Fruit fly (Drosophila melanogaster) whole organism, prepupa: Measurements from ENCODE around the gene CG13392.

Source experiments
- Blimp-1 ChIP-seq: fragments of 200-800 bp; sonication (Bioruptor generic); optimal IDR thresholded peaks from 3 replicates; lab custom pipeline; 2017; ENCODE audit warnings: missing biosample characterization, missing genetic modification characterization, mild to moderate bottlenecking, moderate library complexity, missing genetic modification reagents
- CG10631 ChIP-seq: fragments of 200-800 bp; sonication (Bioruptor generic); optimal IDR thresholded peaks from 2 replicates; lab custom pipeline; 2016; ENCODE audit warnings: missing biosample characterization, missing genetic modification characterization
- CG11294 ChIP-seq: fragments of 200-800 bp; sonication (Bioruptor generic); IDR thresholded peaks from 2 replicates; pipeline ENCODE4 v1.3.6; 2022; ENCODE audit warnings: missing biosample characterization, missing genetic modification characterization
- CG11902 ChIP-seq: fragments of 200-800 bp; sonication (Bioruptor generic); optimal IDR thresholded peaks from 3 replicates; lab custom pipeline; 2016; ENCODE audit warnings: missing biosample characterization, missing genetic modification characterization
- CG15336 ChIP-seq: fragments of 200-800 bp; sonication (Bioruptor generic); IDR thresholded peaks from 2 replicates; pipeline ENCODE4 v1.3.6; 2022; ENCODE audit warnings: missing biosample characterization, missing genetic modification characterization
- CG1621 ChIP-seq: fragments of 200-800 bp; sonication (Bioruptor generic); optimal IDR thresholded peaks from 3 replicates; lab custom pipeline; 2018; ENCODE audit warnings: missing biosample characterization, mild to moderate bottlenecking, missing genetic modification characterization
- CG16779 ChIP-seq: fragments of 200-800 bp; sonication (Bioruptor generic); optimal IDR thresholded peaks from 3 replicates; lab custom pipeline; 2017; ENCODE audit warnings: missing biosample characterization, mild to moderate bottlenecking, missing genetic modification characterization
- CG3032 ChIP-seq: fragments of 200-800 bp; optimal IDR thresholded peaks from 2 replicates; lab custom pipeline; 2019; ENCODE audit warnings: missing biosample characterization, mild to moderate bottlenecking, missing genetic modification characterization, moderate library complexity
- CG32006 ChIP-seq: fragments of 200-800 bp; sonication (Bioruptor generic); optimal IDR thresholded peaks from 3 replicates; lab custom pipeline; 2017; ENCODE audit warnings: missing biosample characterization, mild to moderate bottlenecking, missing genetic modification characterization
- CG34406 ChIP-seq: fragments of 200-800 bp; sonication (Bioruptor generic); optimal IDR thresholded peaks from 3 replicates; lab custom pipeline; 2016; ENCODE audit warnings: missing biosample characterization, missing genetic modification characterization
- CG3919 ChIP-seq: fragments of 200-800 bp; sonication (Bioruptor generic); optimal IDR thresholded peaks from 3 replicates; lab custom pipeline; 2016; ENCODE audit warnings: missing biosample characterization, missing genetic modification characterization
- CG4318 ChIP-seq: fragments of 200-800 bp; sonication (Bioruptor generic); optimal IDR thresholded peaks from 3 replicates; lab custom pipeline; 2017; ENCODE audit warnings: missing biosample characterization, mild to moderate bottlenecking, missing genetic modification characterization
- CG6163 ChIP-seq: fragments of 200-800 bp; sonication (Bioruptor generic); IDR thresholded peaks from 3 replicates; pipeline ENCODE4 v1.3.6; 2022; ENCODE audit warnings: missing biosample characterization, missing genetic modification characterization
- CG6276 ChIP-seq: fragments of 200-800 bp; sonication (Bioruptor generic); optimal IDR thresholded peaks from 2 replicates; lab custom pipeline; 2017; ENCODE audit warnings: missing biosample characterization, mild to moderate bottlenecking, missing genetic modification characterization
- CG6792 ChIP-seq: fragments of 200-800 bp; sonication (Bioruptor generic); optimal IDR thresholded peaks from 3 replicates; lab custom pipeline; 2016; ENCODE audit warnings: missing biosample characterization, missing genetic modification characterization
- CG6808 ChIP-seq: fragments of 200-800 bp; sonication (Bioruptor generic); optimal IDR thresholded peaks from 3 replicates; lab custom pipeline; 2017; ENCODE audit warnings: missing biosample characterization, missing genetic modification characterization, mild to moderate bottlenecking, moderate library complexity, missing genetic modification reagents
- CG6854 ChIP-seq: fragments of 200-800 bp; sonication (Bioruptor generic); optimal IDR thresholded peaks from 2 replicates; lab custom pipeline; 2017; ENCODE audit warnings: missing biosample characterization, mild to moderate bottlenecking, missing genetic modification characterization
- CG8632 ChIP-seq: fragments of 200-800 bp; sonication (Bioruptor generic); optimal IDR thresholded peaks from 3 replicates; lab custom pipeline; 2016; ENCODE audit warnings: missing biosample characterization, missing genetic modification characterization
- CG9139 ChIP-seq: fragments of 200-800 bp; sonication (Bioruptor generic); optimal IDR thresholded peaks from 3 replicates; lab custom pipeline; 2017; ENCODE audit warnings: missing biosample characterization, mild to moderate bottlenecking, missing genetic modification characterization
- Eip75B ChIP-seq: fragments of 200-800 bp; sonication (Bioruptor generic); optimal IDR thresholded peaks from 3 replicates; lab custom pipeline; 2016; ENCODE audit warnings: missing biosample characterization, missing genetic modification characterization
- Eip78C ChIP-seq: fragments of 200-800 bp; sonication (Bioruptor generic); peaks from one replicate; lab custom pipeline; 2016; ENCODE audit warnings: missing biosample characterization, missing genetic modification characterization
- Eip93F ChIP-seq: fragments of 200-800 bp; sonication (Bioruptor generic); optimal IDR thresholded peaks from 2 replicates; lab custom pipeline; 2016; ENCODE audit warnings: missing biosample characterization, mild to moderate bottlenecking, missing genetic modification characterization
- Ets21C ChIP-seq: fragments of 200-800 bp; sonication (Bioruptor generic); optimal IDR thresholded peaks from 3 replicates; lab custom pipeline; 2016; ENCODE audit warnings: missing biosample characterization, missing genetic modification characterization
- Gug ChIP-seq: fragments of 200-800 bp; sonication (Bioruptor generic); IDR thresholded peaks from 2 replicates; pipeline ENCODE4 v1.3.6; 2022; ENCODE audit warnings: missing biosample characterization, missing genetic modification characterization
- Hr38 ChIP-seq: sonication (Bioruptor generic); optimal IDR thresholded peaks from 2 replicates; lab custom pipeline; 2016; ENCODE audit warnings: missing biosample characterization, missing genetic modification characterization
- Hr39 ChIP-seq: fragments of 200-800 bp; sonication (Bioruptor generic); optimal IDR thresholded peaks from 2 replicates; lab custom pipeline; 2016; ENCODE audit warnings: missing biosample characterization, missing genetic modification characterization
- Hr4 ChIP-seq: fragments of 200-800 bp; sonication (Bioruptor generic); optimal IDR thresholded peaks from 3 replicates; lab custom pipeline; 2016; ENCODE audit warnings: missing biosample characterization, missing genetic modification characterization
- Lpt ChIP-seq: fragments of 200-800 bp; sonication (Bioruptor generic); optimal IDR thresholded peaks from 3 replicates; lab custom pipeline; 2016; ENCODE audit warnings: missing biosample characterization, missing genetic modification characterization
- Met ChIP-seq: fragments of 200-800 bp; sonication (Bioruptor generic); optimal IDR thresholded peaks from 3 replicates; lab custom pipeline; 2016; ENCODE audit warnings: missing biosample characterization, missing genetic modification characterization
- Smox ChIP-seq: fragments of 200-800 bp; sonication (Bioruptor generic); optimal IDR thresholded peaks from 3 replicates; lab custom pipeline; 2016; ENCODE audit warnings: missing biosample characterization, missing genetic modification characterization
- Sox102F ChIP-seq: fragments of 200-800 bp; sonication (Bioruptor generic); optimal IDR thresholded peaks from 2 replicates; lab custom pipeline; 2016; ENCODE audit warnings: missing biosample characterization, mild to moderate bottlenecking, missing genetic modification characterization
- Sox14 ChIP-seq: fragments of 200-800 bp; sonication (Bioruptor generic); optimal IDR thresholded peaks from 3 replicates; lab custom pipeline; 2016; ENCODE audit warnings: missing biosample characterization, missing genetic modification characterization
- achi ChIP-seq: fragments of 200-800 bp; sonication (Bioruptor generic); optimal IDR thresholded peaks from 3 replicates; lab custom pipeline; 2016; ENCODE audit warnings: missing biosample characterization, missing genetic modification characterization
- acj6 ChIP-seq: fragments of 200-800 bp; sonication (Bioruptor generic); optimal IDR thresholded peaks from 3 replicates; lab custom pipeline; 2016; ENCODE audit warnings: missing biosample characterization, missing genetic modification characterization
- cyc ChIP-seq: fragments of 200-800 bp; sonication (Bioruptor generic); optimal IDR thresholded peaks from 3 replicates; lab custom pipeline; 2016; ENCODE audit warnings: missing biosample characterization, missing genetic modification characterization
- dac ChIP-seq: fragments of 200-800 bp; sonication (Bioruptor generic); optimal IDR thresholded peaks from 2 replicates; lab custom pipeline; 2017; ENCODE audit warnings: missing biosample characterization, mild to moderate bottlenecking, missing genetic modification characterization
- dsx ChIP-seq: fragments of 200-800 bp; optimal IDR thresholded peaks from 3 replicates; lab custom pipeline; 2019; ENCODE audit warnings: missing biosample characterization, mild to moderate bottlenecking, missing genetic modification characterization, moderate library complexity; ENCODE audit not compliant: poor library complexity, severe bottlenecking
- eg ChIP-seq: fragments of 200-800 bp; sonication (Bioruptor generic); IDR thresholded peaks from 3 replicates; pipeline ENCODE4 v1.3.6; 2022; ENCODE audit warnings: missing biosample characterization, missing genetic modification characterization
- esn ChIP-seq: fragments of 200-800 bp; sonication (Bioruptor generic); optimal IDR thresholded peaks from 2 replicates; lab custom pipeline; 2016; ENCODE audit warnings: missing biosample characterization, mild to moderate bottlenecking, missing genetic modification characterization, moderate library complexity
- fd59A ChIP-seq: fragments of 200-800 bp; sonication (Bioruptor generic); optimal IDR thresholded peaks from 2 replicates; lab custom pipeline; 2017; ENCODE audit warnings: missing biosample characterization, mild to moderate bottlenecking, missing genetic modification characterization, missing genetic modification reagents
- fkh ChIP-seq: fragments of 200-800 bp; sonication (Bioruptor generic); optimal IDR thresholded peaks from 3 replicates; lab custom pipeline; 2017; ENCODE audit warnings: missing biosample characterization, mild to moderate bottlenecking, missing genetic modification characterization, moderate library complexity
- lz ChIP-seq: fragments of 200-800 bp; sonication (Bioruptor generic); optimal IDR thresholded peaks from 3 replicates; lab custom pipeline; 2016; ENCODE audit warnings: missing biosample characterization, missing genetic modification characterization
- net ChIP-seq: fragments of 200-800 bp; sonication (Bioruptor generic); optimal IDR thresholded peaks from 3 replicates; lab custom pipeline; 2016; ENCODE audit warnings: missing biosample characterization, missing genetic modification characterization
- pdm3 ChIP-seq: fragments of 200-800 bp; sonication (Bioruptor generic); optimal IDR thresholded peaks from 3 replicates; lab custom pipeline; 2016; ENCODE audit warnings: missing biosample characterization, missing genetic modification characterization
- salr ChIP-seq, 2 experiments: fragments of 200-800 bp; sonication (Bioruptor generic); optimal IDR thresholded peaks; 3 replicates each; lab custom pipeline; 2016 to 2018; ENCODE audit warnings: missing biosample characterization in 2 of 2, missing genetic modification characterization in 2 of 2, mild to moderate bottlenecking in 1 of 2
- spab ChIP-seq: fragments of 200-800 bp; sonication (Bioruptor generic); optimal IDR thresholded peaks from 2 replicates; lab custom pipeline; 2017; ENCODE audit warnings: missing biosample characterization, mild to moderate bottlenecking, missing genetic modification characterization, missing genetic modification reagents
- svp ChIP-seq: fragments of 200-800 bp; sonication (Bioruptor generic); peaks from one replicate; lab custom pipeline; 2016; ENCODE audit warnings: missing biosample characterization, missing genetic modification characterization
- topi ChIP-seq: fragments of 200-800 bp; sonication (Bioruptor generic); optimal IDR thresholded peaks from 3 replicates; lab custom pipeline; 2016; ENCODE audit warnings: missing biosample characterization, missing genetic modification characterization

Gene CG13392

DNA sequence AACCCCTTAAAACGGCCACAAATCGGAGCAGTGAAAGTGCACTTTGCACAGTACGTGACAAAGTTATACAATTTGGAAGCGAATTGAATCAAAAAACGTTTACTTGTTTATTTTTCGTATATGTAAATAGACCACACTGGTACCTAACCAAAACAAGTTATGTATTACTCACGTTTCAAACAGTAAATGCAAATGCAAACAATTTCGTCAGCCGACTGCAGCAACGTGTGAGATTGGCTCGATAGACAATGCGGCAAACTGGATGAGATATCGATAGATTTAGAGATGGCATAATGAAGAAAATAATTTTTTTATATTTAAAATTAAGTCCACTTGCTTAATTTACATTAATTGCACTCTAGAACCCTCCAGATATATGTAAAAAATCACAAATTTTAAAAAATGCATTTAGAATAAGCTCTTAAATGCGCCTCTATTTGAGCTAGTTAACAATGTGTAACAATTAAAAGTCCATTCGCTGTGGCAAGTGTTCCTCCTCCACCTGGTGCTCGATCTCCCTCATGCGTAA is 1.0 kb downstream of the CG13392 start, which contains the start of gene AlaRS (continued):
- peak; percentile 52 for TF ChIP-seq Met (GFP tag; lab: Kevin White, UChicago)
- peak; percentile 38 for TF ChIP-seq Eip75B (GFP tag; lab: Kevin White, UChicago)
- TF ChIP-seq spab (GFP tag; lab: Kevin White, UChicago), result no peak
- peak; percentile 42 for TF ChIP-seq pdm3
- no peak for TF ChIP-seq Lpt (GFP tag; lab: Kevin White, UChicago)
- peak; percentile 32 for TF ChIP-seq net
- TF ChIP-seq topi (GFP tag; lab: Kevin White, UChicago), result peak; percentile 44
- peak; percentile 48 for TF ChIP-seq Hr4 (GFP tag; lab: Kevin White, UChicago)
- peak; percentile 29 for TF ChIP-seq cyc (GFP tag; lab: Kevin White, UChicago)

dm6 chr2L:8376717-8377116 is 5.9 kb downstream of the CG13392 start, which contains the start of the genes CG13390 and CG17294:
TSS of gene CG13390 (minus strand) at chr2L:8376797.
TSS of gene CG17294 (plus strand) at chr2L:8377035.
- peak; percentile 98 for TF ChIP-seq CG4318
- TF ChIP-seq CG9139 (GFP tag; lab: Kevin White, UChicago), result peak; percentile 99
- TF ChIP-seq salr (GFP tag; optimal IDR thresholded peaks at IDR 0.05; lab: Kevin White, UChicago), result peak; percentile 97 to 99
- TF ChIP-seq esn (GFP tag; lab: Kevin White, UChicago), result peak; percentile 99
- peak; percentile 97 for TF ChIP-seq dac (GFP tag; lab: Kevin White, UChicago)
- peak; percentile 100 for TF ChIP-seq CG15336 (GFP tag; lab: Robert Waterston, UW)
- TF ChIP-seq Sox14 (GFP tag; lab: Kevin White, UChicago), result peak; percentile 98
- TF ChIP-seq CG6276 (GFP tag; lab: Kevin White, UChicago), result peak; percentile 99
- TF ChIP-seq CG6808 (GFP tag; lab: Kevin White, UChicago), result peak; percentile 99
- TF ChIP-seq Lpt (GFP tag; lab: Kevin White, UChicago), result peak; percentile 99
- TF ChIP-seq achi (GFP tag; lab: Kevin White, UChicago), result peak; percentile 99
- TF ChIP-seq CG6854 (GFP tag; lab: Kevin White, UChicago), result peak; percentile 99
- TF ChIP-seq CG34406 (GFP tag; lab: Kevin White, UChicago), result peak; percentile 99
- peak; percentile 99 for TF ChIP-seq pdm3
- TF ChIP-seq Gug (GFP tag; lab: Robert Waterston, UW), result peak; percentile 99
- peak; percentile 45 for TF ChIP-seq Hr38 (GFP tag; lab: Kevin White, UChicago)
- TF ChIP-seq spab (GFP tag; lab: Kevin White, UChicago), result peak; percentile 99
- TF ChIP-seq Eip93F (GFP tag; lab: Kevin White, UChicago), result peak; percentile 99
- TF ChIP-seq svp (GFP tag; lab: Kevin White, UChicago), result peak; percentile 100
- TF ChIP-seq Smox (GFP tag; lab: Kevin White, UChicago), result peak; percentile 99
- TF ChIP-seq CG3919 (GFP tag; lab: Kevin White, UChicago), result peak; percentile 100
- TF ChIP-seq dsx (GFP tag; lab: Kevin White, UChicago), result peak; percentile 99
- peak; percentile 99 for TF ChIP-seq CG32006 (GFP tag; lab: Kevin White, UChicago)
- TF ChIP-seq CG6792 (GFP tag; lab: Kevin White, UChicago), result peak; percentile 99
- peak; percentile 97 for TF ChIP-seq Hr39 (GFP tag; lab: Kevin White, UChicago)
- peak; percentile 100 for TF ChIP-seq CG10631
- TF ChIP-seq acj6 (GFP tag; lab: Kevin White, UChicago), result peak; percentile 100
- peak; percentile 98 for TF ChIP-seq fd59A (GFP tag; lab: Kevin White, UChicago)
- TF ChIP-seq Met (GFP tag; lab: Kevin White, UChicago), result peak; percentile 99
- peak; percentile 95 for TF ChIP-seq fkh (GFP tag; lab: Kevin White, UChicago)
- TF ChIP-seq Ets21C, result peak; percentile 96
- TF ChIP-seq CG6163 (GFP tag; lab: Robert Waterston, UW), result peak; percentile 100
- peak; percentile 98 for TF ChIP-seq lz
- TF ChIP-seq CG3032 (tag; lab: Kevin White, UChicago), result peak; percentile 100
- TF ChIP-seq Sox102F (GFP tag; lab: Kevin White, UChicago), result peak; percentile 99
- peak; percentile 99 for TF ChIP-seq Hr4 (GFP tag; lab: Kevin White, UChicago)
- peak; percentile 98 for TF ChIP-seq Blimp-1 (GFP tag; lab: Kevin White, UChicago)
- peak; percentile 99 for TF ChIP-seq Eip75B (GFP tag; lab: Kevin White, UChicago)
- peak; percentile 100 for TF ChIP-seq Eip78C (GFP tag; lab: Kevin White, UChicago)
- peak; percentile 99 for TF ChIP-seq CG11902 (GFP tag; lab: Kevin White, UChicago)
- TF ChIP-seq CG8632, result peak; percentile 100
- TF ChIP-seq eg, result peak; percentile 100
- peak; percentile 99 for TF ChIP-seq CG11294 (GFP tag; lab: Robert Waterston, UW)
- peak; percentile 99 for TF ChIP-seq cyc (GFP tag; lab: Kevin White, UChicago)
- TF ChIP-seq net, result peak; percentile 99
- TF ChIP-seq CG1621 (tag; lab: Kevin White, UChicago), result peak; percentile 98
- TF ChIP-seq CG16779 (tag; lab: Kevin White, UChicago), result peak; percentile 98
